Worm (Caenorhabditis elegans) whole organism, L2 larva: ENCODE measurements around the gene mtm-5.

Source experiments
- C34F6.9 ChIP-seq: fragments of 150-350 bp; optimal IDR thresholded peaks from 2 replicates; lab custom pipeline; 2014; ENCODE audit warnings: missing biosample characterization, missing genetic modification characterization
- ZK546.5 ChIP-seq: sonication (generic microtip); optimal IDR thresholded peaks from 2 replicates; lab custom pipeline; 2017; ENCODE audit warnings: missing biosample characterization, missing genetic modification characterization
- alr-1 ChIP-seq: fragments of 150-350 bp; optimal IDR thresholded peaks from 2 replicates; lab custom pipeline; 2014; ENCODE audit warnings: missing biosample characterization, missing genetic modification characterization
- aly-2 ChIP-seq: fragments of 150-350 bp; optimal IDR thresholded peaks from 2 replicates; lab custom pipeline; 2014; ENCODE audit warnings: missing biosample characterization, missing genetic modification characterization
- blmp-1 ChIP-seq: sonication (generic microtip); optimal IDR thresholded peaks from 2 replicates; lab custom pipeline; 2017; ENCODE audit warnings: missing genetic modification characterization, mild to moderate bottlenecking, missing compliant biosample characterization, antibody characterized with exemption, moderate library complexity; ENCODE audit not compliant: insufficient read depth
- elt-3 ChIP-seq: sonication (generic microtip); optimal IDR thresholded peaks from 2 replicates; lab custom pipeline; 2017; ENCODE audit warnings: missing biosample characterization, missing genetic modification characterization
- lin-11 ChIP-seq: fragments of 150-350 bp; sonication (generic microtip); optimal IDR thresholded peaks from 2 replicates; lab custom pipeline; 2014; ENCODE audit warnings: missing biosample characterization, missing genetic modification characterization, inconsistent platforms, mixed read lengths
- nhr-12 ChIP-seq: fragments of 150-350 bp; optimal IDR thresholded peaks from 2 replicates; lab custom pipeline; 2014; ENCODE audit warnings: missing biosample characterization, missing genetic modification characterization
- nhr-237 ChIP-seq: fragments of 150-350 bp; optimal IDR thresholded peaks from 2 replicates; lab custom pipeline; 2014; ENCODE audit warnings: missing biosample characterization, missing genetic modification characterization
- nhr-6 ChIP-seq: fragments of 150-350 bp; optimal IDR thresholded peaks from 2 replicates; lab custom pipeline; 2014; ENCODE audit warnings: missing biosample characterization, missing genetic modification characterization
- unc-39 ChIP-seq: fragments of 150-350 bp; optimal IDR thresholded peaks from 2 replicates; lab custom pipeline; 2014; ENCODE audit warnings: missing biosample characterization, missing genetic modification characterization
- unc-55 ChIP-seq: fragments of 150-350 bp; sonication (generic microtip); optimal IDR thresholded peaks from 3 replicates; lab custom pipeline; 2014; ENCODE audit warnings: missing biosample characterization, missing genetic modification reagents, missing genetic modification characterization
- unc-62 ChIP-seq: fragments of 150-350 bp; optimal IDR thresholded peaks from 2 replicates; lab custom pipeline; 2014; ENCODE audit warnings: missing biosample characterization, missing genetic modification reagents, missing genetic modification characterization
- ztf-4 ChIP-seq: fragments of 150-350 bp; optimal IDR thresholded peaks from 2 replicates; lab custom pipeline; 2014; ENCODE audit warnings: missing biosample characterization, missing genetic modification characterization

- no peak for TF ChIP-seq nhr-6 (tag; lab: Kevin White, UChicago)
- no peak for TF ChIP-seq unc-62
- TF ChIP-seq blmp-1: no peak
- TF ChIP-seq lin-11 (tag; lab: Kevin White, UChicago): no peak
- TF ChIP-seq C34F6.9: no peak
- TF ChIP-seq unc-39 (tag; lab: Kevin White, UChicago): no peak
- no peak for TF ChIP-seq ZK546.5 (tag; lab: Kevin White, UChicago)
- TF ChIP-seq nhr-237 (tag; lab: Kevin White, UChicago): no peak
- no peak for TF ChIP-seq ztf-4 (tag; lab: Kevin White, UChicago)
- TF ChIP-seq aly-2: no peak
- TF ChIP-seq alr-1 (tag; lab: Kevin White, UChicago): no peak
- TF ChIP-seq elt-3 (tag; lab: Kevin White, UChicago): no peak
- TF ChIP-seq nhr-12: no peak
- no peak for TF ChIP-seq unc-55 (GFP tag; lab: Kevin White, UChicago)
Measured at ce11 chrX:5201860-5202259, 41.3 kb downstream of the mtm-5 start.
